Fruit fly (Drosophila melanogaster) whole organism, pupa: Measurements from ENCODE around the gene ATPsynC.

Experiments used
- CG10348 ChIP-seq: fragments of 200-800 bp; sonication (Bioruptor generic); IDR thresholded peaks from 2 replicates; pipeline ENCODE4 v1.3.6; 2022; ENCODE audit warnings: missing biosample characterization, missing genetic modification characterization
- CG12605 ChIP-seq: fragments of 200-800 bp; sonication (Bioruptor generic); IDR thresholded peaks from 2 replicates; pipeline ENCODE4 v1.3.6; 2022; ENCODE audit warnings: missing biosample characterization, missing genetic modification characterization
- CG13204 ChIP-seq: fragments of 200-800 bp; sonication (Bioruptor generic); optimal IDR thresholded peaks from 2 replicates; lab custom pipeline; 2018; ENCODE audit warnings: missing biosample characterization, mild to moderate bottlenecking, missing genetic modification characterization, moderate library complexity
- CG14655 ChIP-seq: fragments of 200-800 bp; sonication (Bioruptor generic); optimal IDR thresholded peaks from 3 replicates; lab custom pipeline; 2017; ENCODE audit warnings: mild to moderate bottlenecking, missing biosample characterization, missing genetic modification reagents, missing genetic modification characterization
- CG15710 ChIP-seq: fragments of 200-800 bp; sonication (Bioruptor generic); optimal IDR thresholded peaks from 2 replicates; lab custom pipeline; 2018; ENCODE audit warnings: missing biosample characterization, mild to moderate bottlenecking, missing genetic modification characterization, moderate library complexity
- CG17806 ChIP-seq: fragments of 200-800 bp; sonication (Bioruptor generic); optimal IDR thresholded peaks from 2 replicates; lab custom pipeline; 2018; ENCODE audit warnings: missing biosample characterization, mild to moderate bottlenecking, missing genetic modification characterization, moderate library complexity
- CG32121 ChIP-seq: fragments of 200-800 bp; sonication (Bioruptor generic); IDR thresholded peaks from 2 replicates; pipeline ENCODE4 v1.3.6; 2022; ENCODE audit warnings: missing biosample characterization, missing genetic modification characterization
- CG34367 ChIP-seq: fragments of 200-800 bp; sonication (Bioruptor generic); optimal IDR thresholded peaks from 2 replicates; lab custom pipeline; 2018; ENCODE audit warnings: missing biosample characterization, mild to moderate bottlenecking, missing genetic modification characterization
- CG4496 ChIP-seq: fragments of 200-800 bp; sonication (Bioruptor generic); IDR thresholded peaks from 3 replicates; pipeline ENCODE4 v1.3.6; 2022; ENCODE audit warnings: missing biosample characterization, missing genetic modification characterization
- CG8159 ChIP-seq: fragments of 200-800 bp; sonication (Bioruptor generic); optimal IDR thresholded peaks from 3 replicates; lab custom pipeline; 2018; ENCODE audit warnings: missing biosample characterization, mild to moderate bottlenecking, missing genetic modification characterization, moderate library complexity
- CG8301 ChIP-seq: fragments of 200-800 bp; sonication (Bioruptor generic); optimal IDR thresholded peaks from 2 replicates; lab custom pipeline; 2018; ENCODE audit warnings: missing biosample characterization, mild to moderate bottlenecking, missing genetic modification characterization
- CG9948 ChIP-seq: fragments of 200-800 bp; sonication (Bioruptor generic); optimal IDR thresholded peaks from 2 replicates; lab custom pipeline; 2018; ENCODE audit warnings: missing biosample characterization, mild to moderate bottlenecking, missing genetic modification characterization, moderate library complexity
- D1 ChIP-seq: fragments of 200-800 bp; sonication (Bioruptor generic); optimal IDR thresholded peaks from 2 replicates; lab custom pipeline; 2018; ENCODE audit warnings: missing biosample characterization, mild to moderate bottlenecking, missing genetic modification characterization, moderate library complexity
- EcR ChIP-seq: fragments of 200-800 bp; sonication (Bioruptor generic); optimal IDR thresholded peaks from 3 replicates; lab custom pipeline; 2019; ENCODE audit warnings: missing biosample characterization, missing genetic modification characterization, mild to moderate bottlenecking, moderate library complexity, missing genetic modification reagents
- Ets98B ChIP-seq: fragments of 200-800 bp; sonication (Bioruptor generic); IDR thresholded peaks from 2 replicates; pipeline ENCODE4 v1.3.6; 2022; ENCODE audit warnings: missing biosample characterization, missing genetic modification characterization
- Pif1A ChIP-seq: fragments of 200-800 bp; sonication (Bioruptor generic); optimal IDR thresholded peaks from 3 replicates; lab custom pipeline; 2016; ENCODE audit warnings: missing biosample characterization, missing genetic modification characterization
- Pif1B ChIP-seq: fragments of 200-800 bp; sonication (Bioruptor generic); optimal IDR thresholded peaks from 3 replicates; lab custom pipeline; 2016; ENCODE audit warnings: missing biosample characterization, missing genetic modification characterization
- Snoo ChIP-seq: fragments of 200-800 bp; sonication (Bioruptor generic); optimal IDR thresholded peaks from 3 replicates; lab custom pipeline; 2017; ENCODE audit warnings: missing biosample characterization, mild to moderate bottlenecking, missing genetic modification characterization, inconsistent platforms
- fd96Ca ChIP-seq: fragments of 200-800 bp; sonication (Bioruptor generic); IDR thresholded peaks from 3 replicates; pipeline ENCODE4 v1.3.6; 2022; ENCODE audit warnings: missing biosample characterization, missing genetic modification characterization
- gl ChIP-seq: fragments of 200-800 bp; sonication (Bioruptor generic); optimal IDR thresholded peaks from 2 replicates; lab custom pipeline; 2018; ENCODE audit warnings: missing biosample characterization, mild to moderate bottlenecking, missing genetic modification characterization
- rn ChIP-seq: fragments of 200-800 bp; sonication (Bioruptor generic); IDR thresholded peaks from 2 replicates; pipeline ENCODE4 v1.3.6; 2022; ENCODE audit warnings: missing biosample characterization, missing genetic modification characterization

Gene ATPsynC

DNA sequence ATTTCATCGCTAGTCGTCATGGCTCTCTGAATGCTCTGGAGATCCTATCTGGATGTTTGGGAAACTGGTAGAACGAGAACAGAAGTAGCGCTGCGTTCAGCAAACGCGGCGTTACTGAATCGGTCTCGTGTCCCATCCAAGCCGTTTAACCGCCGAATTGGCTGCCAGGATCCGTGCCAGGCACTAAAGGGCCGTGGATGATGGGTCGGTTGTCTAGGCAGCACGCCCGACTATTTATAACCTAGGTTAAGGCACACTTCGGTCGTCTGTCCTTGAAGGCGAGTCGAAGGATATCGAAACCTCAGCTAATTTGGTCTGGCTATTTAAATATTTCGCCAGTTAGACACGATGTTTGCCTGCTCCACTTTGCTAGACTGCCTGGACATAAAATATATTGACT is 15.8 kb upstream of the ATPsynC start, which contains the start of gene CG15564:
Gene CG15564, minus strand, starts transcription at position 101 of the 400 bp plus-strand sequence.
- TF ChIP-seq Pif1A (GFP tag; lab: Kevin White, UChicago) = no peak
- TF ChIP-seq, all 21 proteins: peak for 0

- TF ChIP-seq fd96Ca (GFP tag; lab: Robert Waterston, UW) (no peak), CG4496 (GFP tag; lab: Robert Waterston, UW) (no peak), CG10348 (GFP tag; lab: Robert Waterston, UW) (no peak), rn (no peak), CG32121 (GFP tag; lab: Robert Waterston, UW) (no peak)
Observed at dm6 chr3R:31232236-31232635, 12.8 kb upstream of the ATPsynC start, which contains the start of gene CG15563. Gene CG15563 (minus strand): TSS chr3R:31232336.

- no peak for TF ChIP-seq CG15710 (tag; lab: Kevin White, UChicago)
- TF ChIP-seq CG17806 (tag; lab: Kevin White, UChicago) = no peak
- TF ChIP-seq EcR (GFP tag; lab: Kevin White, UChicago) = no peak
- no peak for TF ChIP-seq CG32121 (GFP tag; lab: Robert Waterston, UW)
- no peak for TF ChIP-seq CG34367 (tag; lab: Kevin White, UChicago)
- no peak for TF ChIP-seq CG14655 (GFP tag; lab: Kevin White, UChicago)
- TF ChIP-seq CG4496 (GFP tag; lab: Robert Waterston, UW) = no peak
- no peak for TF ChIP-seq CG13204 (GFP tag; lab: Kevin White, UChicago)
- TF ChIP-seq CG9948 = no peak
- no peak for TF ChIP-seq rn
Observed at dm6 chr3R:31231134-31231533, 11.7 kb upstream of the ATPsynC start.

DNA sequence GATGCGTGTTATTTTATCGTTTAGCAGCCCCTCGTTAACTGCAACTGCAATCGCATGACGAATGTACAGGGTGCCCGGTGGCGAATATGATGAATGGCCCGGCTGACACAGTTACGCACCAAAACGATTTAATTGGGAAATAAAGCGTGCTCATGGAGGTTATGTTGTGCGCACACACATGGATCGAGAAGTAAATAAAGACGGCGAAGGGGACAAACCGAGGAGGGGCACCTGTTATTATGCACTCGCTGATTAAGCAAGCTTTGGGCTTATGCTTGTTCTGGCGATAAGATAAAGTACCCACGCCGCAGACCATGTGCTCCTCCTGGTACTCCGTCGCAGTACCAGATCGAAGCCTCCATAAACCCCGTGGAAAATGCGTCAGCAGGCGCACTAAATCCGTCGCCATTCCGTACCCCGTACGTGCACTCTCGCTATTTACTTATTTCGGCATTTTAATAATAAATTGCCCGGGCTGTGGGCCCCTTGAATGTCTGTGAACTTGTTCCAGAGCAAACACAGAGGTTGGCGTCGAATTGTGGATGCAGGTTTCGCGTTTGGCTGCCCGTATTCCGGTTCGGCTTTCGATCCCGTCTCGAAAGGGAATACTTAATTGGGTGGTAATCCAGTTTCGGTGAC is 5.7 kb upstream of the ATPsynC start:
- TF ChIP-seq CG32121 (GFP tag; lab: Robert Waterston, UW) = 0 out of 2 replicates have a peak, but pooled peaks have one; percentile 18
- TF ChIP-seq CG4496 (GFP tag; lab: Robert Waterston, UW) = peak; percentile 82
- TF ChIP-seq rn = 0 out of 2 replicates have a peak, but pooled peaks have one; percentile 14
- TF ChIP-seq Ets98B (GFP tag; lab: Robert Waterston, UW) = peak; percentile 69
- TF ChIP-seq CG12605 (GFP tag; lab: Robert Waterston, UW) = peak; percentile 32; the same call in 1 of the 2 replicates
- no peak for TF ChIP-seq Pif1A (GFP tag; lab: Kevin White, UChicago)
- no peak for TF ChIP-seq CG14655 (GFP tag; lab: Kevin White, UChicago)
- peak; percentile 43 for TF ChIP-seq Pif1B
- peak; percentile 81 for TF ChIP-seq fd96Ca (GFP tag; lab: Robert Waterston, UW)
- no peak for TF ChIP-seq CG10348 (GFP tag; lab: Robert Waterston, UW)
- TF ChIP-seq CG34367 (tag; lab: Kevin White, UChicago) = no peak
- no peak for TF ChIP-seq CG13204 (GFP tag; lab: Kevin White, UChicago)
- no peak for TF ChIP-seq D1 (tag; lab: Kevin White, UChicago)
- TF ChIP-seq Snoo (tag; lab: Kevin White, UChicago) = no peak
- no peak for TF ChIP-seq gl
- no peak for TF ChIP-seq CG9948
- TF ChIP-seq CG8301 (tag; lab: Kevin White, UChicago) = no peak
- no peak for TF ChIP-seq EcR (GFP tag; lab: Kevin White, UChicago)
- TF ChIP-seq CG17806 (tag; lab: Kevin White, UChicago) = no peak
- no peak for TF ChIP-seq CG15710 (tag; lab: Kevin White, UChicago)
- no peak for TF ChIP-seq CG8159 (tag; lab: Kevin White, UChicago)

dm6 chr3R:31223971-31224860 is 4.8 kb upstream of the ATPsynC start:
- TF ChIP-seq Pif1A (GFP tag; lab: Kevin White, UChicago) = no peak
- peak; percentile 49 for TF ChIP-seq EcR (GFP tag; lab: Kevin White, UChicago)

DNA sequence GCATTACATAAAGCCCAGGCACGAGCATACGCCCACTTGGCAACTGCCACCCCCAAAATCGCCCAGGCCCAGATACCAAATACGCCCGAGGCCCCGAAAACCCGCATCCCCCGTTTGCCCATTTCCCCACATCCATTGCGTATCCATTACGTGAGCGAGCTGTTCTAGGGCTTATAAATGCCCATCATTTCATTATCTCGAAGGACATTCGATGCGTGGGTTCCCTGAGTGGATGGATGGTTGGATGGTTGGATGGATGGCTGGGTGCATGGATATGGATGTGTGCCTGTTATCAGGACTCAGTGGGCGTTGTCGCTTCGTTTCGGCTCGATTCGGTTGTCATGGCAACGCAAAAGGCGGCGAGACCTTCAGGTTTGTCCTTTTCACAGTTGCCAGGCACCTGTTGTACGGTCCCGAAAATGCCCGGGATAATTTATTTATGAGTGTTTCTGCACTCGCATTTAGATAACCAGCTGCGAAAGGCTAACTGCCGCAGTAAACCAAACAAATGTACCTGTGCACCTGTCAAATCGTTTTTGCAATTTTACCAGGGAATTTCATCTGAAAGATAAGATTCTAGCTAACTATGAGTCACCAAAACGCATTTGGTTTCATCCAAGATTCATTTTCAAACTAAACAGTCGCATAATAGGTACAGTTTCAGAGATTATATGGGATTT is 3.6 kb upstream of the ATPsynC start:
- no peak for TF ChIP-seq CG12605 (GFP tag; lab: Robert Waterston, UW)
- no peak for TF ChIP-seq CG13204 (GFP tag; lab: Kevin White, UChicago)
- TF ChIP-seq CG15710 (tag; lab: Kevin White, UChicago) = no peak
- no peak for TF ChIP-seq CG10348 (GFP tag; lab: Robert Waterston, UW)
- TF ChIP-seq CG8301 (tag; lab: Kevin White, UChicago) = no peak
- no peak for TF ChIP-seq Snoo (tag; lab: Kevin White, UChicago)
- no peak for TF ChIP-seq D1 (tag; lab: Kevin White, UChicago)
- no peak for TF ChIP-seq rn
- TF ChIP-seq CG14655 (GFP tag; lab: Kevin White, UChicago) = no peak
- no peak for TF ChIP-seq CG17806 (tag; lab: Kevin White, UChicago)
- TF ChIP-seq Pif1B = no peak
- TF ChIP-seq CG8159 (tag; lab: Kevin White, UChicago) = no peak
- no peak for TF ChIP-seq CG9948
- TF ChIP-seq gl = no peak
- TF ChIP-seq CG34367 (tag; lab: Kevin White, UChicago) = no peak
- TF ChIP-seq CG32121 (GFP tag; lab: Robert Waterston, UW) = no peak
- TF ChIP-seq fd96Ca (GFP tag; lab: Robert Waterston, UW) = no peak
